Worm (Caenorhabditis elegans) whole organism, L2 larva: Measurements from ENCODE around the gene srj-38.

ENCODE experiments used
- ZK546.5 ChIP-seq: sonication (generic microtip); optimal IDR thresholded peaks from 2 replicates; lab custom pipeline; 2017; ENCODE audit warnings: missing biosample characterization, missing genetic modification characterization
- ama-1 ChIP-seq: fragments of 150-350 bp; optimal IDR thresholded peaks from 2 replicates; lab custom pipeline; 2018; ENCODE audit warnings: inconsistent platforms
- blmp-1 ChIP-seq: sonication (generic microtip); optimal IDR thresholded peaks from 2 replicates; lab custom pipeline; 2017; ENCODE audit warnings: missing genetic modification characterization, mild to moderate bottlenecking, missing compliant biosample characterization, antibody characterized with exemption, moderate library complexity; ENCODE audit not compliant: insufficient read depth
- lin-13 ChIP-seq: fragments of 150-350 bp; optimal IDR thresholded peaks from 2 replicates; lab custom pipeline; 2014; ENCODE audit warnings: missing biosample characterization, missing genetic modification reagents, missing genetic modification characterization
- nhr-237 ChIP-seq: fragments of 150-350 bp; optimal IDR thresholded peaks from 2 replicates; lab custom pipeline; 2014; ENCODE audit warnings: missing biosample characterization, missing genetic modification characterization
- unc-55 ChIP-seq: fragments of 150-350 bp; sonication (generic microtip); optimal IDR thresholded peaks from 3 replicates; lab custom pipeline; 2014; ENCODE audit warnings: missing biosample characterization, missing genetic modification reagents, missing genetic modification characterization
- unc-62 ChIP-seq: fragments of 150-350 bp; optimal IDR thresholded peaks from 2 replicates; lab custom pipeline; 2014; ENCODE audit warnings: missing biosample characterization, missing genetic modification reagents, missing genetic modification characterization

DNA sequence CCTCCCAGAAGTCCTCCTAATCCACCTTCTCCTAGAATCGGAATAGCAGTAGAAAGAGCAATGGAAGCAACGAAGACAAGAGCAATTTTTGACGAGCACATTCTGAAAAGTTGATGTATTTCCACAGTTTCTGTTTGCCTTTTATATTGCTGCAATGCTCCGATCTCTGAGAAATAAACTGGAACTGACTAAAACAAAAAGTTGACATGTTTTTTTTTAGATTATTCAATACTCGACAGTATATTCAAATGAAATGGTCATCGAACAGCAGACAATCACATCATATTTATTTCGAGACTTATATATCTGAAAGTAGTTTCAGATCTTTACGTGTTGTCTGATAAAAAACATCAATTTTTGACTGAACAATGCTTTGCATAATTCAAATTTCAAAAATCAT lies 6.2 kb upstream of the srj-38 start, which contains the start of gene srlf-21:
- no peak for TF ChIP-seq blmp-1
- no peak for TF ChIP-seq ama-1 (lab: Kevin White, UChicago)
- TF ChIP-seq nhr-237 (tag; lab: Kevin White, UChicago), result no peak
- no peak for TF ChIP-seq unc-62 (GFP tag; lab: Kevin White, UChicago)
- TF ChIP-seq unc-55, result no peak
- no peak for TF ChIP-seq lin-13 (GFP tag; lab: Kevin White, UChicago)
- no peak for TF ChIP-seq ZK546.5 (tag; lab: Kevin White, UChicago)
